Worm (Caenorhabditis elegans) whole organism, L1 larva: ENCODE measurements around the gene selt-1.1.

Experiments
- C34B4.2 ChIP-seq: sonication (generic microtip); optimal IDR thresholded peaks from 2 replicates; lab custom pipeline; 2017; ENCODE audit warnings: mild to moderate bottlenecking, missing genetic modification characterization, missing compliant biosample characterization
- F16B12.6 ChIP-seq: fragments of 150-350 bp; optimal IDR thresholded peaks from 2 replicates; lab custom pipeline; 2014; ENCODE audit warnings: missing biosample characterization, missing genetic modification characterization
- blmp-1 ChIP-seq: fragments of 150-350 bp; optimal IDR thresholded peaks from 2 replicates; lab custom pipeline; 2014; ENCODE audit warnings: missing biosample characterization, missing genetic modification characterization
- ceh-8 ChIP-seq: fragments of 200-800 bp; sonication (Bioruptor generic); optimal IDR thresholded peaks from 2 replicates; lab custom pipeline; 2018; ENCODE audit warnings: mild to moderate bottlenecking, missing genetic modification characterization, moderate library complexity, missing compliant biosample characterization
- ceh-88 ChIP-seq: fragments of 200-800 bp; sonication (Bioruptor generic); IDR thresholded peaks from 2 replicates; pipeline ENCODE4 v1.3.6; 2022; ENCODE audit warnings: missing genetic modification characterization, missing compliant biosample characterization
- ceh-90 ChIP-seq: sonication (generic microtip); optimal IDR thresholded peaks from 2 replicates; lab custom pipeline; 2016; ENCODE audit warnings: missing genetic modification characterization, missing compliant biosample characterization
- dpl-1 ChIP-seq, 3 experiments: fragments of 150-350 bp in 2 of 3; sonication (generic microtip) in 1 of 3; optimal IDR thresholded peaks; 2 replicates each; lab custom pipeline; 2014 to 2017; ENCODE audit warnings: missing biosample characterization in 3 of 3, missing genetic modification characterization in 3 of 3, missing genetic modification reagents in 3 of 3
- efl-1 ChIP-seq, 4 experiments: fragments of 150-350 bp; optimal IDR thresholded peaks in 3 of 4; peaks in 1 of 4; 1 replicate in 1 of 4; 2 replicates in 3 of 4; lab custom pipeline; 2014; ENCODE audit warnings: missing biosample characterization in 2 of 4, missing genetic modification characterization in 2 of 4, missing genetic modification reagents in 2 of 4
- efl-3 ChIP-seq: fragments of 200-800 bp; sonication (Bioruptor generic); optimal IDR thresholded peaks from 2 replicates; lab custom pipeline; 2018; ENCODE audit warnings: mild to moderate bottlenecking, missing genetic modification characterization, missing compliant biosample characterization
- egl-13 ChIP-seq: sonication (generic microtip); optimal IDR thresholded peaks from 2 replicates; lab custom pipeline; 2016; ENCODE audit warnings: missing genotype, missing genetic modification reagents, missing genetic modification characterization, missing compliant biosample characterization
- elt-3 ChIP-seq, 6 experiments: fragments of 150-350 bp in 1 of 6; sonication (generic microtip); optimal IDR thresholded peaks; 2 replicates each; lab custom pipeline; 2017 to 2018; ENCODE audit warnings: missing biosample characterization in 6 of 6, missing genetic modification characterization in 6 of 6, inconsistent platforms in 1 of 6
- ets-5 ChIP-seq: fragments of 200-800 bp; sonication (Bioruptor generic); IDR thresholded peaks from 2 replicates; pipeline ENCODE4 v1.3.6; 2022; ENCODE audit warnings: missing genetic modification characterization, missing compliant biosample characterization
- fkh-4 ChIP-seq: sonication (generic microtip); optimal IDR thresholded peaks from 2 replicates; lab custom pipeline; 2016; ENCODE audit warnings: missing compliant biosample characterization, missing genetic modification characterization, borderline replicate concordance
- fos-1 ChIP-seq: fragments of 150-350 bp; optimal IDR thresholded peaks from 2 replicates; lab custom pipeline; 2014; ENCODE audit warnings: missing biosample characterization, missing genetic modification characterization
- hlh-17 ChIP-seq: fragments of 200-800 bp; sonication (Bioruptor generic); optimal IDR thresholded peaks from 2 replicates; lab custom pipeline; 2018; ENCODE audit warnings: missing genetic modification characterization, mild to moderate bottlenecking, missing compliant biosample characterization, moderate library complexity, borderline replicate concordance
- hlh-4 ChIP-seq: sonication (generic microtip); optimal IDR thresholded peaks from 2 replicates; lab custom pipeline; 2016; ENCODE audit warnings: mild to moderate bottlenecking, missing genetic modification characterization, missing compliant biosample characterization
- hpl-2 ChIP-seq: fragments of 150-350 bp; optimal IDR thresholded peaks from 2 replicates; lab custom pipeline; 2014; ENCODE audit warnings: missing biosample characterization, missing genetic modification reagents, missing genetic modification characterization
- jun-1 ChIP-seq: fragments of 150-350 bp; optimal IDR thresholded peaks from 2 replicates; lab custom pipeline; 2014; ENCODE audit warnings: missing biosample characterization, missing genetic modification reagents, missing genetic modification characterization
- lin-14 ChIP-seq: fragments of 200-800 bp; sonication (Bioruptor generic); optimal IDR thresholded peaks from 2 replicates; lab custom pipeline; 2018; ENCODE audit warnings: mild to moderate bottlenecking, missing genetic modification characterization, moderate library complexity, missing compliant biosample characterization
- lin-15B ChIP-seq: fragments of 150-350 bp; sonication (generic microtip); optimal IDR thresholded peaks from 3 replicates; lab custom pipeline; 2014; ENCODE audit warnings: missing biosample characterization, missing genetic modification characterization
- lin-35 ChIP-seq, 2 experiments: fragments of 150-350 bp; optimal IDR thresholded peaks; 2 replicates each; lab custom pipeline; 2014; ENCODE audit warnings: missing biosample characterization in 2 of 2, missing genetic modification characterization in 2 of 2, missing genetic modification reagents in 2 of 2
- lsy-2 ChIP-seq, 2 experiments: fragments of 150-350 bp; optimal IDR thresholded peaks; 2 replicates each; lab custom pipeline; 2014; ENCODE audit warnings: missing biosample characterization in 2 of 2, missing genetic modification characterization in 2 of 2
- mab-9 ChIP-seq: fragments of 200-800 bp; sonication (Bioruptor generic); IDR thresholded peaks from 2 replicates; pipeline ENCODE4 v1.3.6; 2022; ENCODE audit warnings: missing genetic modification reagents, missing genetic modification characterization, missing compliant biosample characterization
- mdl-1 ChIP-seq, 2 experiments: fragments of 150-350 bp; optimal IDR thresholded peaks; 2 replicates each; lab custom pipeline; 2014 to 2017; ENCODE audit warnings: missing biosample characterization in 2 of 2, missing genetic modification characterization in 2 of 2, inconsistent platforms in 1 of 2
- mep-1 ChIP-seq: fragments of 150-350 bp; optimal IDR thresholded peaks from 2 replicates; lab custom pipeline; 2014; ENCODE audit warnings: missing biosample characterization, missing genetic modification characterization
- nhr-11 ChIP-seq: fragments of 150-350 bp; optimal IDR thresholded peaks from 2 replicates; lab custom pipeline; 2014; ENCODE audit warnings: missing biosample characterization, missing genetic modification characterization
- nhr-12 ChIP-seq: sonication (generic microtip); optimal IDR thresholded peaks from 2 replicates; lab custom pipeline; 2017; ENCODE audit warnings: missing biosample characterization, missing genetic modification characterization
- nhr-19 ChIP-seq: fragments of 200-800 bp; sonication (Bioruptor generic); conservative IDR thresholded peaks from 2 replicates; pipeline ENCODE4 v1.3.6; 2022; ENCODE audit warnings: missing genetic modification characterization, missing compliant biosample characterization
- nhr-20 ChIP-seq: sonication (generic microtip); optimal IDR thresholded peaks from 2 replicates; lab custom pipeline; 2016; ENCODE audit warnings: mild to moderate bottlenecking, missing genetic modification characterization, missing compliant biosample characterization
- nhr-237 ChIP-seq: fragments of 150-350 bp; optimal IDR thresholded peaks from 2 replicates; lab custom pipeline; 2014; ENCODE audit warnings: missing biosample characterization, missing genetic modification characterization
- nhr-71 ChIP-seq: sonication (generic microtip); optimal IDR thresholded peaks from 2 replicates; lab custom pipeline; 2016; ENCODE audit warnings: mild to moderate bottlenecking, missing genetic modification characterization, moderate library complexity, missing compliant biosample characterization
- nhr-77 ChIP-seq: fragments of 150-350 bp; optimal IDR thresholded peaks from 2 replicates; lab custom pipeline; 2014; ENCODE audit warnings: missing biosample characterization, missing genetic modification characterization
- nhr-85 ChIP-seq: sonication (generic microtip); peaks from one replicate; lab custom pipeline; 2016; ENCODE audit warnings: missing genetic modification characterization, inconsistent platforms, missing compliant biosample characterization
- nhr-90 ChIP-seq: sonication (generic microtip); optimal IDR thresholded peaks from 2 replicates; lab custom pipeline; 2016; ENCODE audit warnings: mild to moderate bottlenecking, missing genetic modification characterization, missing compliant biosample characterization; ENCODE audit not compliant: poor library complexity
- rnt-1 ChIP-seq: sonication (generic microtip); optimal IDR thresholded peaks from 2 replicates; lab custom pipeline; 2016; ENCODE audit warnings: mild to moderate bottlenecking, missing genetic modification characterization, moderate library complexity, missing compliant biosample characterization
- skn-1 ChIP-seq: fragments of 150-350 bp; optimal IDR thresholded peaks from 2 replicates; lab custom pipeline; 2014; ENCODE audit warnings: missing biosample characterization, missing genetic modification characterization
- snu-23 ChIP-seq: sonication (generic microtip); optimal IDR thresholded peaks from 2 replicates; lab custom pipeline; 2016; ENCODE audit warnings: missing genetic modification characterization, missing compliant biosample characterization
- sup-37 ChIP-seq: fragments of 200-800 bp; sonication (Bioruptor generic); optimal IDR thresholded peaks from 2 replicates; lab custom pipeline; 2018; ENCODE audit warnings: mild to moderate bottlenecking, missing genetic modification characterization, missing compliant biosample characterization
- tbx-2 ChIP-seq: sonication (generic microtip); optimal IDR thresholded peaks from 2 replicates; lab custom pipeline; 2016; ENCODE audit warnings: missing genetic modification characterization, missing compliant biosample characterization
- tlp-1 ChIP-seq: fragments of 150-350 bp; optimal IDR thresholded peaks from 2 replicates; lab custom pipeline; 2014; ENCODE audit warnings: missing biosample characterization, missing genetic modification characterization
- unc-130 ChIP-seq: fragments of 150-350 bp; optimal IDR thresholded peaks from 2 replicates; lab custom pipeline; 2017; ENCODE audit warnings: missing biosample characterization, missing genetic modification characterization, inconsistent platforms
- unc-98 ChIP-seq: fragments of 200-800 bp; sonication (Bioruptor generic); IDR thresholded peaks from 2 replicates; pipeline ENCODE4 v1.3.6; 2022; ENCODE audit warnings: missing genetic modification characterization, missing compliant biosample characterization
- vab-15 ChIP-seq: sonication (generic microtip); optimal IDR thresholded peaks from 2 replicates; lab custom pipeline; 2017; ENCODE audit warnings: missing genotype, mild to moderate bottlenecking, missing genetic modification characterization, missing compliant biosample characterization
- xbp-1 ChIP-seq: sonication (generic microtip); optimal IDR thresholded peaks from 2 replicates; lab custom pipeline; 2016; ENCODE audit warnings: missing genetic modification characterization, missing compliant biosample characterization
- zag-1 ChIP-seq: fragments of 150-350 bp; optimal IDR thresholded peaks from 2 replicates; lab custom pipeline; 2014; ENCODE audit warnings: missing biosample characterization, missing genetic modification characterization
- zip-4 ChIP-seq: fragments of 200-800 bp; sonication (Bioruptor generic); optimal IDR thresholded peaks from 2 replicates; lab custom pipeline; 2018; ENCODE audit warnings: mild to moderate bottlenecking, missing genetic modification characterization, moderate library complexity, missing compliant biosample characterization
- ztf-11 ChIP-seq, 2 experiments: sonication (generic microtip); optimal IDR thresholded peaks; 2 replicates each; lab custom pipeline; 2016 to 2017; ENCODE audit warnings: missing genetic modification characterization in 2 of 2, missing biosample characterization in 1 of 2, missing compliant biosample characterization in 1 of 2

selt-1.1 gene

ce11 chrX:11536408-11536807, 9.9 kb downstream of the selt-1.1 start, which contains the start of gene C35C5.9:
C35C5.9 (plus strand) TSS chrX:11536568.
- TF ChIP-seq vab-15 (tag; lab: Kevin White, UChicago), result no peak
- TF ChIP-seq blmp-1, result peak; percentile 66
- peak in 1 of 2 experiments; percentile 37 for TF ChIP-seq mdl-1 (tag; optimal IDR thresholded peaks at IDR 0.05; lab: Kevin White, UChicago)
- TF ChIP-seq lin-35 (GFP tag; optimal IDR thresholded peaks at IDR 0.05; lab: Kevin White, UChicago), result peak in 1 of 2 experiments; percentile 65
- no peak for TF ChIP-seq lin-15B (tag; lab: Kevin White, UChicago)
- TF ChIP-seq C34B4.2, result no peak
- no peak for TF ChIP-seq fos-1
- no peak for TF ChIP-seq rnt-1 (tag; lab: Kevin White, UChicago)
- TF ChIP-seq hlh-4 (tag; lab: Kevin White, UChicago), result no peak
- TF ChIP-seq hpl-2 (GFP tag; lab: Kevin White, UChicago), result no peak
- no peak for TF ChIP-seq ceh-88
- TF ChIP-seq nhr-85 (tag; lab: Kevin White, UChicago), result peak; percentile 89
- peak in 2 of 6 experiments; percentile 51 to 56 for TF ChIP-seq elt-3 (tag; optimal IDR thresholded peaks at IDR 0.05; lab: Kevin White, UChicago)
- no peak for TF ChIP-seq nhr-237 (tag; lab: Kevin White, UChicago)
- peak; percentile 63 for TF ChIP-seq nhr-90
- no peak for TF ChIP-seq egl-13 (tag; lab: Kevin White, UChicago)
- no peak for TF ChIP-seq lsy-2 (tag; optimal IDR thresholded peaks at IDR 0.05; lab: Kevin White, UChicago)
- TF ChIP-seq xbp-1 (tag; lab: Kevin White, UChicago), result no peak
- TF ChIP-seq fkh-4 (tag; lab: Kevin White, UChicago), result no peak
- no peak for TF ChIP-seq ceh-90 (tag; lab: Kevin White, UChicago)
- no peak for TF ChIP-seq ztf-11 (tag; optimal IDR thresholded peaks at IDR 0.05; lab: Kevin White, UChicago)
- no peak for TF ChIP-seq efl-1 (optimal IDR thresholded peaks at IDR 0.05; lab: Kevin White, UChicago)
- TF ChIP-seq efl-1 (GFP tag; optimal IDR thresholded peaks at IDR 0.05 in 1 of 2; lab: Kevin White, UChicago), result peak in 1 of 2 experiments; percentile 89
- peak in 1 of 3 experiments; percentile 10 for TF ChIP-seq dpl-1 (GFP tag; optimal IDR thresholded peaks at IDR 0.05; lab: Kevin White, UChicago)
- peak; percentile 67 for TF ChIP-seq snu-23 (GFP tag; lab: Kevin White, UChicago)
- TF ChIP-seq F16B12.6 (tag; lab: Kevin White, UChicago), result no peak
- TF ChIP-seq skn-1 (tag; lab: Kevin White, UChicago), result no peak
- no peak for TF ChIP-seq mep-1 (tag; lab: Kevin White, UChicago)
- TF ChIP-seq tbx-2 (tag; lab: Kevin White, UChicago), result peak; percentile 39
- TF ChIP-seq nhr-20, result peak; percentile 81
- TF ChIP-seq tlp-1 (tag; lab: Kevin White, UChicago), result no peak
- peak; percentile 49 for TF ChIP-seq nhr-71 (tag; lab: Kevin White, UChicago)

ce11 chrX:11534443-11534842, 11.9 kb downstream of the selt-1.1 start:
- TF ChIP-seq mab-9 (no peak), elt-3 (tag; optimal IDR thresholded peaks at IDR 0.05; lab: Kevin White, UChicago) (peak in 2 of 6 experiments; percentile 11 to 73), efl-1 (optimal IDR thresholded peaks at IDR 0.05; lab: Kevin White, UChicago) (no peak), efl-1 (GFP tag; optimal IDR thresholded peaks at IDR 0.05 in 1 of 2; lab: Kevin White, UChicago) (peak in 1 of 2 experiments; percentile 18), tlp-1 (tag; lab: Kevin White, UChicago) (no peak), nhr-12 (tag; lab: Kevin White, UChicago) (no peak), nhr-11 (no peak), fkh-4 (tag; lab: Kevin White, UChicago) (no peak), ceh-8 (GFP tag; lab: Kevin White, UChicago) (no peak), lin-14 (GFP tag; lab: Kevin White, UChicago) (no peak), rnt-1 (tag; lab: Kevin White, UChicago) (no peak), unc-130 (tag; lab: Kevin White, UChicago) (no peak), ceh-88 (no peak), unc-98 (GFP tag; lab: Robert Waterston, UW) (no peak), F16B12.6 (tag; lab: Kevin White, UChicago) (no peak), lin-15B (tag; lab: Kevin White, UChicago) (no peak), nhr-77 (tag; lab: Kevin White, UChicago) (no peak), ets-5 (GFP tag; lab: Robert Waterston, UW) (no peak), nhr-19 (0 out of 2 replicates have a peak, but pooled peaks have one; percentile 35), ztf-11 (tag; optimal IDR thresholded peaks at IDR 0.05; lab: Kevin White, UChicago) (no peak), zag-1 (tag; lab: Kevin White, UChicago) (no peak), jun-1 (tag; lab: Kevin White, UChicago) (no peak), sup-37 (GFP tag; lab: Kevin White, UChicago) (no peak), nhr-20 (peak; percentile 52), vab-15 (tag; lab: Kevin White, UChicago) (no peak), C34B4.2 (no peak), hlh-17 (no peak), nhr-237 (tag; lab: Kevin White, UChicago) (no peak), lsy-2 (tag; optimal IDR thresholded peaks at IDR 0.05; lab: Kevin White, UChicago) (no peak), egl-13 (tag; lab: Kevin White, UChicago) (no peak), lin-35 (GFP tag; optimal IDR thresholded peaks at IDR 0.05; lab: Kevin White, UChicago) (no peak), efl-3 (GFP tag; lab: Kevin White, UChicago) (no peak), mep-1 (tag; lab: Kevin White, UChicago) (no peak), zip-4 (no peak)
